Worm (Caenorhabditis elegans) whole organism, L4/young adult: ENCODE measurements around the gene mrpl-44.

Source experiments
- W03F9.2 ChIP-seq: fragments of 150-350 bp; optimal IDR thresholded peaks from 2 replicates; lab custom pipeline; 2014; ENCODE audit warnings: missing biosample characterization, missing genetic modification characterization
- dao-5 ChIP-seq: sonication (generic microtip); optimal IDR thresholded peaks from 2 replicates; lab custom pipeline; 2016; ENCODE audit warnings: missing genotype, missing genetic modification characterization, moderate library complexity, missing compliant biosample characterization
- him-1 ChIP-seq: sonication (generic microtip); optimal IDR thresholded peaks from 2 replicates; lab custom pipeline; 2016; ENCODE audit warnings: missing genotype, missing genetic modification reagents, missing genetic modification characterization, missing compliant biosample characterization

mrpl-44 gene

ce11 chrIII:9037658-9038057 lies 51.5 kb downstream of the mrpl-44 start, which contains the start of gene R107.9:
Gene R107.9 (plus strand): TSS chrIII:9037958.
- no peak for TF ChIP-seq W03F9.2 (tag; lab: Kevin White, UChicago)
- TF ChIP-seq dao-5 (tag; lab: Kevin White, UChicago): no peak
- no peak for TF ChIP-seq him-1

ce11 chrIII:9035037-9035436 lies 54.1 kb downstream of the mrpl-44 start:
- TF ChIP-seq W03F9.2 (tag; lab: Kevin White, UChicago): no peak
- TF ChIP-seq him-1: no peak
- no peak for TF ChIP-seq dao-5 (tag; lab: Kevin White, UChicago)
